Fruit fly (Drosophila melanogaster): Measurements from ENCODE around the gene CG5039.

CG5039 gene

DNA sequence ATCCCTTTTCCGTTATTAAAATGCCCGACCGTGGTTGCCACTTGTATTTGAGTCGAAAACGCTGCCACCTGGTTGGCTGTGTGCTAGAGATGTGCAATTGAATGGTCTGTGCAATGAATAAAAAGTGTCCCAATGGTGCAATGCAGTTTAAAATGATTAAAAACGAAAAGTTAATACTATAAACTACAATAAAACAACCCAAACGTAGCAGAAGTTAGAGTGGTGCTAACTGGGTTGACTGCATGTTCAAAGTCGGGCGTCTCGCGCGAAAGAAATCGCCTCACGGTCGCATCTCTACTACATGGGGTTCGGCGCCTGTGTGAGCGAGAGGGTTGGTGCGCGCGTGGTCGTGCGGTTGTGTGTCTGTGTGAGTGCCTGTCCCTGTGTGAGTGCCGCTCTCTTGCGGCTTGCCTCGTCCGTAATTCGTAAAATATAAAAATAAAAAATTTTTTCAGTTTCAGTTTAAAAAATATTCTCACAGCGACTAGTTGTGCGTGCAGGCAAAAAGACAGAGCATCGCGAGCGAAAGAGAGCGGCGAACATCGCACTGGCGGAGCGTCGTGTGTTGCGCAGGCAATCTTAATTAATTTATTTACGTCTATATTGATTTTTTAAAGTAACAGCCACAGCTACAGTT, 31.5 kb upstream of the CG5039 start (continued):
- TF ChIP-seq mam (GFP tag; optimal IDR thresholded peaks at IDR 0.05) (peak; percentile 98), ems (GFP tag; optimal IDR thresholded peaks at IDR 0.05) (peak; percentile 93), CG2678 (tag; optimal IDR thresholded peaks at IDR 0.05) (peak; percentile 91), nom (GFP tag; optimal IDR thresholded peaks at IDR 0.05) (peak; percentile 27), da (GFP tag; optimal IDR thresholded peaks at IDR 0.05) (peak; percentile 91), schlank (tag; optimal IDR thresholded peaks at IDR 0.05) (peak; percentile 82), fd3F (GFP tag; optimal IDR thresholded peaks at IDR 0.05) (peak; percentile 82), crol (GFP tag; IDR thresholded peaks at IDR 0.05) (peak; percentile 55), Drgx (GFP tag; IDR thresholded peaks at IDR 0.05) (peak; percentile 69), Sox100B (GFP tag; optimal IDR thresholded peaks at IDR 0.05) (peak; percentile 81), Hr39 (optimal IDR thresholded peaks at IDR 0.05) (no peak), CG1832 (GFP tag; optimal IDR thresholded peaks at IDR 0.05) (peak; percentile 80), CG17361 (GFP tag; IDR thresholded peaks at IDR 0.05) (peak; percentile 92), CG10147 (GFP tag; optimal IDR thresholded peaks at IDR 0.05) (peak; percentile 90), CkIIα-i1 (GFP tag; IDR thresholded peaks at IDR 0.05) (0 out of 2 replicates have a peak, but pooled peaks have one; percentile 21), run (tag; optimal IDR thresholded peaks at IDR 0.05) (peak; percentile 77), slou (GFP tag; optimal IDR thresholded peaks at IDR 0.05) (peak; percentile 92), ato (GFP tag; IDR thresholded peaks at IDR 0.05; ENCODE audit: partially characterized antibody) (0 out of 2 replicates have a peak, but pooled peaks have one; percentile 35), Rfx (GFP tag; IDR thresholded peaks at IDR 0.05) (peak; percentile 94), Chrac-16 (GFP tag; optimal IDR thresholded peaks at IDR 0.05) (peak; percentile 96), sqz (GFP tag; optimal IDR thresholded peaks at IDR 0.05) (peak; percentile 57), Asciz (GFP tag; optimal IDR thresholded peaks at IDR 0.05) (peak; percentile 63), CG10654 (GFP tag; optimal IDR thresholded peaks at IDR 0.05) (peak; percentile 92), gcm (GFP tag; optimal IDR thresholded peaks at IDR 0.05) (peak; percentile 86), Adf1 (GFP tag; IDR thresholded peaks at IDR 0.05) (peak; percentile 74), dysf (GFP tag; IDR thresholded peaks at IDR 0.05) (peak; percentile 94), CG12155 (GFP tag; optimal IDR thresholded peaks at IDR 0.05) (peak; percentile 94), CG17612 (GFP tag; IDR thresholded peaks at IDR 0.05) (peak; percentile 75; the same call in 1 of the 2 replicates), wek (GFP tag; optimal IDR thresholded peaks at IDR 0.05) (peak; percentile 74), knrl (GFP tag; IDR thresholded peaks at IDR 0.05; ENCODE audit: partially characterized antibody) (peak; percentile 95), zfh2 (GFP tag; optimal IDR thresholded peaks at IDR 0.05) (peak; percentile 98), D19A (tag; optimal IDR thresholded peaks at IDR 0.05) (peak; percentile 68), klu (GFP tag; IDR thresholded peaks at IDR 0.05) (peak; percentile 90), CG2202 (tag; optimal IDR thresholded peaks at IDR 0.05) (peak; percentile 78), cas (GFP tag; IDR thresholded peaks at IDR 0.05) (peak; percentile 63), wdn (GFP tag; IDR thresholded peaks at IDR 0.05) (peak; percentile 86), exex (tag; optimal IDR thresholded peaks at IDR 0.05) (peak; percentile 70), CG6175 (GFP tag; IDR thresholded peaks at IDR 0.05) (peak; percentile 83), CG31224 (GFP tag; IDR thresholded peaks at IDR 0.05) (peak; percentile 83), HmgD (GFP tag; optimal IDR thresholded peaks at IDR 0.05) (peak; percentile 98), CG11560 (tag; IDR thresholded peaks at IDR 0.05) (peak; percentile 85), chm (GFP tag; IDR thresholded peaks at IDR 0.05) (peak; percentile 78), CG6654 (GFP tag; optimal IDR thresholded peaks at IDR 0.05) (peak; percentile 28), Poxn (GFP tag; IDR thresholded peaks at IDR 0.05) (peak; percentile 79), CG14710 (tag; optimal IDR thresholded peaks at IDR 0.05) (peak; percentile 96), CG30020 (tag; optimal IDR thresholded peaks at IDR 0.05) (peak; percentile 82), gem (tag; optimal IDR thresholded peaks at IDR 0.05) (peak; percentile 94), Usf (GFP tag; optimal IDR thresholded peaks at IDR 0.05) (peak; percentile 89), sima (GFP tag; optimal IDR thresholded peaks at IDR 0.05) (peak; percentile 63), CG31365 (tag; optimal IDR thresholded peaks at IDR 0.05) (peak; percentile 61)

Data from whole organism, embryonic.